Worm (Caenorhabditis elegans): ENCODE data around the gene C14A4.8.

The C14A4.8 gene

ce11 chrII:10547311-10547710 is 50.6 kb downstream of the C14A4.8 start:
- TF ChIP-seq hlh-26 (GFP tag; conservative IDR thresholded peaks at IDR 0.05) (no peak), chd-7 (tag; optimal IDR thresholded peaks at IDR 0.05) (peak; percentile 51), B0261.1 (tag; optimal IDR thresholded peaks at IDR 0.05) (no peak), attf-6 (GFP tag; IDR thresholded peaks at IDR 0.05) (no peak), ztf-26 (tag; optimal IDR thresholded peaks at IDR 0.05) (peak; percentile 80), mcd-1 (GFP tag; IDR thresholded peaks at IDR 0.05) (peak; percentile 51), atf-7 (tag; optimal IDR thresholded peaks at IDR 0.05) (peak; percentile 77), tlf-1 (GFP tag; optimal IDR thresholded peaks at IDR 0.05) (no peak), let-607 (tag; optimal IDR thresholded peaks at IDR 0.05) (peak in 1 of 2 experiments; percentile 0), lin-26 (GFP tag; IDR thresholded peaks at IDR 0.05) (no peak; the same call in 1 of the 2 replicates), nhr-27 (tag; optimal IDR thresholded peaks at IDR 0.05) (no peak), madf-10 (tag; optimal IDR thresholded peaks at IDR 0.05) (peak; percentile 5), F52B5.7 (tag; optimal IDR thresholded peaks at IDR 0.05) (peak; percentile 85), ZK185.1 (tag; optimal IDR thresholded peaks at IDR 0.05; ENCODE audit: poor library complexity, severe bottlenecking) (no peak), F57A8.1 (GFP tag; optimal IDR thresholded peaks at IDR 0.05) (no peak), lin-40 (tag; optimal IDR thresholded peaks at IDR 0.05) (no peak), K12H6.12 (tag; optimal IDR thresholded peaks at IDR 0.05) (no peak), snpc-4 (GFP tag; optimal IDR thresholded peaks at IDR 0.05) (no peak), snpc-4 (tag; optimal IDR thresholded peaks at IDR 0.05) (no peak), pbrm-1 (GFP tag; IDR thresholded peaks at IDR 0.05) (peak; percentile 42; the same call in 1 of the 2 replicates), ets-4 (GFP tag; optimal IDR thresholded peaks at IDR 0.05) (no peak), cebp-1 (GFP tag; IDR thresholded peaks at IDR 0.05) (no peak), cebp-1 (tag; optimal IDR thresholded peaks at IDR 0.05) (peak; percentile 41), hsf-1 (GFP tag; IDR thresholded peaks at IDR 0.05) (no peak), madf-6 (GFP tag; IDR thresholded peaks at IDR 0.05) (no peak), hmg-20 (GFP tag; IDR thresholded peaks at IDR 0.05) (no peak), ceh-40 (GFP tag; IDR thresholded peaks at IDR 0.05) (no peak), ceh-91 (GFP tag; IDR thresholded peaks at IDR 0.05) (no peak), bed-1 (GFP tag; IDR thresholded peaks at IDR 0.05) (0 out of 2 replicates have a peak, but pooled peaks have one; percentile 11), ztf-3 (GFP tag; optimal IDR thresholded peaks at IDR 0.05) (peak; percentile 35), C17E4.6 (GFP tag; IDR thresholded peaks at IDR 0.05) (peak; percentile 6; the same call in 1 of the 2 replicates), F33H1.4 (GFP tag; IDR thresholded peaks at IDR 0.05) (no peak; the same call in 1 of the 2 replicates), ceh-27 (GFP tag; optimal IDR thresholded peaks at IDR 0.05) (no peak), dpff-1 (tag; optimal IDR thresholded peaks at IDR 0.05) (peak; percentile 59), nfyb-1 (GFP tag; IDR thresholded peaks at IDR 0.05) (peak; percentile 70), rpc-1 (optimal IDR thresholded peaks at IDR 0.05) (no peak), rpc-1 (tag; optimal IDR thresholded peaks at IDR 0.05) (no peak), Y53F4B.3 (GFP tag; IDR thresholded peaks at IDR 0.05) (no peak), snpc-1.3 (tag; optimal IDR thresholded peaks at IDR 0.05; ENCODE audit: insufficient read depth) (no peak), aptf-2 (GFP tag; conservative IDR thresholded peaks at IDR 0.05) (no peak; the same call in 1 of the 2 replicates), mel-28 (tag; optimal IDR thresholded peaks at IDR 0.05; ENCODE audit: borderline replicate concordance) (no peak), sptf-2 (GFP tag; optimal IDR thresholded peaks at IDR 0.05) (no peak), ztf-22 (GFP tag; optimal IDR thresholded peaks at IDR 0.05) (no peak), hlh-12 (tag; optimal IDR thresholded peaks at IDR 0.05) (no peak), F22D6.2 (tag; optimal IDR thresholded peaks at IDR 0.05) (no peak), him-1 (tag; optimal IDR thresholded peaks at IDR 0.05) (no peak), nhr-80 (tag; optimal IDR thresholded peaks at IDR 0.05) (no peak), T07F8.4 (tag; optimal IDR thresholded peaks at IDR 0.05) (peak; percentile 6), aptf-3 (GFP tag; IDR thresholded peaks at IDR 0.05) (no peak; the same call in 1 of the 2 replicates), Y67H2A.10 (GFP tag; conservative IDR thresholded peaks at IDR 0.05) (no peak; the same call in 1 of the 2 replicates)

All from whole organism, young adult.